Fruit fly (Drosophila melanogaster) whole organism: ENCODE results near the gene SPoCk.
A peak's percentile ranks its signal among the peaks of the same experiment; 100 is the strongest.

Source experiments
- CG8478 ChIP-seq: fragments of >200 bp; optimal IDR thresholded peaks from 2 replicates; lab custom pipeline; 2018; ENCODE audit warnings: inconsistent platforms
- Dll ChIP-seq: fragments of >200 bp; optimal IDR thresholded peaks from 2 replicates; lab custom pipeline; 2017
- EcR ChIP-seq, 2 experiments: fragments of >200 bp; optimal IDR thresholded peaks; 2 replicates each; lab custom pipeline; 2017; ENCODE audit warnings: missing biosample characterization in 2 of 2, missing genetic modification characterization in 2 of 2, missing genetic modification reagents in 2 of 2
- pan ChIP-seq: fragments of >200 bp; optimal IDR thresholded peaks from 2 replicates; lab custom pipeline; 2017
- psq ChIP-seq: fragments of >200 bp; optimal IDR thresholded peaks from 2 replicates; lab custom pipeline; 2017
- usp ChIP-seq: fragments of >200 bp; optimal IDR thresholded peaks from 2 replicates; lab custom pipeline; 2017; ENCODE audit warnings: missing biosample characterization, missing genetic modification characterization, mixed read lengths

DNA sequence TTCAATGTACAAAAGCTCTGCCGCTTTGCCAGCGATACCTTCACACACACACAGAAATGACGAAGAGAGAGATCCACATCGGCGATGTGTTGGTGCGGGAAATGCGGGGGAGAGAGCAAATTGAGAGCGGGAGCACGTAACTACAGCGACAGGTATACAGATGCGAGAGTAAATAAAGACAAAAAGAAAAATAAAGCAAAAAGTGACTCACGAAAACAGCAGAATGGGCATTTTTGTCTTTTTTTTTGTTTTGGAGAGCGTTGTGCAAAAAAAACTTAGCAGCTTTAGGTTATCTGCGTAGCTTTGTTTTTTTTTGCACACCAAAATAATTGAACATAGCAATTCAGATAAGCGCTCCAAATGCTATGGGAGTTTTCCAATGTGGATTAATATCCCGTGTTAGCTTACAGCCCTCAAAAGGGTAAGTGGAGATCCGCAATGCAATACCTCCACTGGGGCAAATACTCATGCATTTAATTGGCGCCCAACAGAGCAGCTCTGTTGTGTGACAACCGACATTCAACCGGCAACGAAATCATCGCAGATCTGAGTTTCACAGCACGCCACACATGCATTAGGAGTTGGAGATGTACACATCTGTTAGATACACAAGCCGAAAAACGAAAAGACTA lies 73.4 kb downstream of the SPoCk start:
- TF ChIP-seq psq (lab: Kevin White, UChicago) (no peak), CG8478 (no peak), EcR (GFP tag; optimal IDR thresholded peaks at IDR 0.05; lab: Kevin White, UChicago) (peak in 1 of 2 experiments; percentile 24), pan (no peak), usp (no peak), Dll (lab: Kevin White, UChicago) (peak; percentile 85)
